Worm (Caenorhabditis elegans): ENCODE results near the gene cap-2.

The cap-2 gene

DNA sequence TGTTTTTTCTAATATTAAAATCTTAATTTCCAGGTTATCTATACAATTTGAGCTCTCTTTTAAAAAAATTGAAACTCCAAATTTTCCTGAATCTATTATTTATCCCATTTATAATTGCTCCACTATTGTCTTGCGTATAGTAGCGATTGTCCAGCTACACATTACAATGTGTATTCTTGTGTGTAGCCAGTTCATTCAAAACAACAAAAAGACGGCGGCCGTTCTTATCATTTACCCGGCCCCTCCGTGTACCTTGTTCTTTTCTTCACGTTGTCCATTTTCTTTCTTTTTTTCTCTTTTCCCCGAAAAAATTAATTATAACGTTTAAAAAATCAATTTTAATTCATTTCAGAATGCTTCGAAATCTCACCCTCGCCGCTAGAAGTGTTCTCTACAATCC lies 48.3 kb upstream of the cap-2 start, which contains the start of gene ech-4:
Gene ech-4 (plus strand): TSS at position 353 of the 400 bp plus-strand sequence.
- TF ChIP-seq C17E4.6 (GFP tag; IDR thresholded peaks at IDR 0.05) = no peak
- no peak for TF ChIP-seq madf-3 (GFP tag; IDR thresholded peaks at IDR 0.05)
- TF ChIP-seq cebp-1 (GFP tag; IDR thresholded peaks at IDR 0.05) = no peak
- no peak for TF ChIP-seq cebp-1 (tag; optimal IDR thresholded peaks at IDR 0.05)
- no peak for TF ChIP-seq lin-54 (GFP tag; optimal IDR thresholded peaks at IDR 0.05)
- TF ChIP-seq athp-1 (tag; optimal IDR thresholded peaks at IDR 0.05) = no peak
- TF ChIP-seq nhr-80 (tag; optimal IDR thresholded peaks at IDR 0.05) = peak; percentile 8

DNA sequence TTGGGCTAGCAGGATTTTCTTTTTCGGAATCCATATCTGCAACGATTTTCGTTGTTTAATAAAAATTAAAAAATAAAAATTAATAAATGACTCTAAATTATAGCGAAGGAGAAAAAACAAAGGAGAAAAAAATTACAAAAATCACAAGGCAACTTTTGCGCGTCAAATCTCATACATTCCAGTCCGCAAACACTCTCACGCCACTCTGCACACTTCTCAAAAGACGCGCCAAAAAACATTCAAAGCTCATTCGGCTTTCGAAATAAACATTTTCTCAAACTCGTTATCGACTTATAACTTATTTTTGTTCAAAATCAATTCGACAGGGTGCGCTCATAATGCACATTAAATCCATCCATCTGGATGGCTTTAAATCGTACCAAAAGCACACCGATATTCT lies 45.0 kb upstream of the cap-2 start, which contains the start of the genes R06F6.12 and mix-1:
Gene R06F6.12 (minus strand): TSS at position 36 of the 400 bp plus-strand sequence.
Gene mix-1 (plus strand): TSS at position 201 of the 400 bp plus-strand sequence.
- TF ChIP-seq lin-40 (tag; optimal IDR thresholded peaks at IDR 0.05) (peak; percentile 39), attf-3 (GFP tag; conservative IDR thresholded peaks at IDR 0.05) (peak; percentile 33; the same call in 1 of the 2 replicates), F52B5.7 (tag; optimal IDR thresholded peaks at IDR 0.05) (no peak), lin-54 (GFP tag; optimal IDR thresholded peaks at IDR 0.05) (peak; percentile 66), unc-130 (GFP tag; optimal IDR thresholded peaks at IDR 0.05) (no peak), madf-6 (GFP tag; IDR thresholded peaks at IDR 0.05) (peak; percentile 77), mcd-1 (GFP tag; IDR thresholded peaks at IDR 0.05) (peak; percentile 62), ekl-4 (GFP tag; IDR thresholded peaks at IDR 0.05) (no peak), rec-8 (tag; optimal IDR thresholded peaks at IDR 0.05) (peak in 1 of 2 experiments; percentile 12), snpc-1.1 (tag; optimal IDR thresholded peaks at IDR 0.05; ENCODE audit: insufficient read depth) (no peak), attf-5 (GFP tag; optimal IDR thresholded peaks at IDR 0.05) (peak; percentile 58), snpc-4 (GFP tag; optimal IDR thresholded peaks at IDR 0.05) (no peak), snpc-4 (tag; optimal IDR thresholded peaks at IDR 0.05) (peak in 3 of 4 experiments; percentile 3 to 22 (median 16)), F23B12.7 (tag; optimal IDR thresholded peaks at IDR 0.05; ENCODE audit: insufficient read depth) (peak; percentile 8), madf-8 (GFP tag; conservative IDR thresholded peaks at IDR 0.05) (peak; percentile 46), snpc-3.4 (tag; optimal IDR thresholded peaks at IDR 0.05) (peak; percentile 62), efl-1 (GFP tag; optimal IDR thresholded peaks at IDR 0.05) (peak; percentile 83), dox-1 (GFP tag; IDR thresholded peaks at IDR 0.05) (peak; percentile 22; the same call in 1 of the 2 replicates), snpc-1.3 (tag; optimal IDR thresholded peaks at IDR 0.05; ENCODE audit: insufficient read depth) (peak; percentile 10), lsl-1 (GFP tag; optimal IDR thresholded peaks at IDR 0.05) (peak; percentile 62), pbrm-1 (GFP tag; IDR thresholded peaks at IDR 0.05) (0 out of 2 replicates have a peak, but pooled peaks have one; percentile 44), lin-35 (GFP tag; optimal IDR thresholded peaks at IDR 0.05) (peak in 1 of 3 experiments; percentile 81), cebp-1 (GFP tag; IDR thresholded peaks at IDR 0.05) (no peak), cebp-1 (tag; optimal IDR thresholded peaks at IDR 0.05) (peak; percentile 68), F10E7.11 (tag; optimal IDR thresholded peaks at IDR 0.05) (no peak), dpl-1 (GFP tag; optimal IDR thresholded peaks at IDR 0.05) (peak; percentile 81), F33H1.4 (GFP tag; IDR thresholded peaks at IDR 0.05) (peak; percentile 59), mes-4 (tag; optimal IDR thresholded peaks at IDR 0.05) (no peak), nfya-2 (GFP tag; IDR thresholded peaks at IDR 0.05) (no peak), ceh-91 (GFP tag; IDR thresholded peaks at IDR 0.05) (0 out of 2 replicates have a peak, but pooled peaks have one; percentile 9), nhr-179 (tag; optimal IDR thresholded peaks at IDR 0.05) (no peak)

DNA sequence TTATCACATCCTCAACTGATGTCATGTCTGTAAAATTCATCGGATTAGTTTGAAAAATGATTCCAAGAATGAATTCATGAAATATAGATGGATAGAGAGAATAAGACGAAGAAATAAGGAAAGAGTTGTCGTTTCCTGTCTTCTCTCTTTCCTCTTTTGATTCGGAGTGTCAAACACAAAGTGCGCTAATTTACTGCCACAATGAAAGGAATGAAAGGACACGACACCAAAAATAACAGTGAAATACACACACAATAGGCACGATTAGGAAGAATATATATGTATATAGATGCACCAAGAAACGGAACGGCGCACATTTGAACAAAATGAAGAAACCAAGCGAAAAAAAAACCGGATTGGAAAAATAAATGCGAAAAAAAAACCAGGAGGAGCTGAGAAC lies 39.9 kb upstream of the cap-2 start, which contains the start of gene VM106R.1:
Gene VM106R.1 (minus strand): TSS at position 101 of the 400 bp plus-strand sequence.
- TF ChIP-seq somi-1 (GFP tag; optimal IDR thresholded peaks at IDR 0.05) = no peak

All from whole organism, young adult.